Fruit fly (Drosophila melanogaster): Measurements from ENCODE around the gene ninaA.

The ninaA gene

DNA sequence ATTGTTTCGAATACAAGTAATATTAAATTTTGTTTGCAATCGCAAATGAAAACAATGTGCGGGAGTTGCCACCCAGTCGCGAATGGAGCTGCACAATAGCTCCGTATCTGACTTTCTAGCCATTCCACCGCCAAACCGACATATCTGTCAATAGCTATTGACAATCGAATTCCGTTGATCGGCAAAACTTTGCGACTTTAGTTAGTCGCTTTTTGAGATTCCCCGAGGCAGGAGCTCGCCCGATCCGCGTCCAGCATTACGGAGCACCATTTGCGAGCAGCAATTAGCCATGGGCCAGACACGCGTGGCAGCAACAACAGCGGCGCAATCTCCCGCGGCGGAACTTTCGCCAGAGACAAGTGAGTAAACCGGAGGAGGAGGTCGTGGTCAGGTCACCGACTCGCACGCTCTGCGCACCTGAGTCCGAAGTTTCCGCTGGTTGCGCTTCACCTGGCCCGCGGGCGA is 24.4 kb upstream of the ninaA start, which contains the start of the genes CG4291 and kraken (continued):
- no peak for TF ChIP-seq CG4820 (GFP tag; optimal IDR thresholded peaks at IDR 0.05)
- peak; percentile 12; the same call in 1 of the 2 replicates for TF ChIP-seq hbn (GFP tag; IDR thresholded peaks at IDR 0.05; ENCODE audit: partially characterized antibody)
- peak; percentile 64 for TF ChIP-seq trem (tag; optimal IDR thresholded peaks at IDR 0.05)
- TF ChIP-seq Dbx (GFP tag; IDR thresholded peaks at IDR 0.05) = peak; percentile 68; the same call in 2 of the 3 replicates
- TF ChIP-seq CG18476 (GFP tag; optimal IDR thresholded peaks at IDR 0.05) = no peak
- peak; percentile 37 for TF ChIP-seq CG3281 (GFP tag; optimal IDR thresholded peaks at IDR 0.05)
- TF ChIP-seq CG6689 (GFP tag; IDR thresholded peaks at IDR 0.05) = peak; percentile 22; the same call in 1 of the 2 replicates
- peak; percentile 67 for TF ChIP-seq zfh2 (GFP tag; optimal IDR thresholded peaks at IDR 0.05)
- peak; percentile 1 for TF ChIP-seq CG16863 (GFP tag; optimal IDR thresholded peaks at IDR 0.05)
- TF ChIP-seq CG5245 (GFP tag; optimal IDR thresholded peaks at IDR 0.05) = no peak
- peak; percentile 32 for TF ChIP-seq CG10147 (GFP tag; optimal IDR thresholded peaks at IDR 0.05)
- TF ChIP-seq stwl (tag; optimal IDR thresholded peaks at IDR 0.05) = peak; percentile 50
- TF ChIP-seq CG3407 (GFP tag; optimal IDR thresholded peaks at IDR 0.05) = no peak
- peak; percentile 72 for TF ChIP-seq Hmr (GFP tag; optimal IDR thresholded peaks at IDR 0.05)
- TF ChIP-seq Camta (GFP tag; optimal IDR thresholded peaks at IDR 0.05) = peak; percentile 6
- peak; percentile 69 for TF ChIP-seq sug (tag; optimal IDR thresholded peaks at IDR 0.05)
- peak; percentile 9 for TF ChIP-seq Atf3 (GFP tag; optimal IDR thresholded peaks at IDR 0.05)
- TF ChIP-seq Chrac-16 (GFP tag; optimal IDR thresholded peaks at IDR 0.05) = peak; percentile 31
- peak; percentile 61; the same call in 1 of the 2 replicates for TF ChIP-seq CG14014 (GFP tag; IDR thresholded peaks at IDR 0.05)
- TF ChIP-seq h (optimal IDR thresholded peaks at IDR 0.05) = no peak
- peak; percentile 64 for TF ChIP-seq CG13287 (GFP tag; IDR thresholded peaks at IDR 0.05; ENCODE audit: partially characterized antibody)
- peak; percentile 56 for TF ChIP-seq Aef1 (GFP tag; IDR thresholded peaks at IDR 0.05)
- peak; percentile 63; the same call in 1 of the 2 replicates for TF ChIP-seq ara (GFP tag; IDR thresholded peaks at IDR 0.05)
- peak; percentile 65 for TF ChIP-seq CG8924 (tag; optimal IDR thresholded peaks at IDR 0.05)
- TF ChIP-seq CG6854 (GFP tag; optimal IDR thresholded peaks at IDR 0.05) = no peak
- TF ChIP-seq sr (GFP tag; IDR thresholded peaks at IDR 0.05) = no peak
- TF ChIP-seq fd96Cb (tag; optimal IDR thresholded peaks at IDR 0.05) = no peak
- no peak for TF ChIP-seq hkb (optimal IDR thresholded peaks at IDR 0.05)
- no peak; the same call in 1 of the 2 replicates for TF ChIP-seq hkb (GFP tag; IDR thresholded peaks at IDR 0.05)
- TF ChIP-seq sima (GFP tag; optimal IDR thresholded peaks at IDR 0.05) = no peak
- no peak for TF ChIP-seq CG12299 (tag; optimal IDR thresholded peaks at IDR 0.05)
- peak; percentile 17 for TF ChIP-seq CG7786 (GFP tag; optimal IDR thresholded peaks at IDR 0.05)
- peak; percentile 49; the same call in 1 of the 2 replicates for TF ChIP-seq Atf6 (GFP tag; IDR thresholded peaks at IDR 0.05)
- peak in 1 of 2 experiments; percentile 41 for TF ChIP-seq bsh (GFP tag; optimal IDR thresholded peaks at IDR 0.05)
- peak; percentile 95 for TF ChIP-seq Med (GFP tag)
- peak; percentile 82 for TF ChIP-seq CrebB (tag; optimal IDR thresholded peaks at IDR 0.05)
- TF ChIP-seq mam (GFP tag; optimal IDR thresholded peaks at IDR 0.05) = peak; percentile 59
- peak; percentile 40 for TF ChIP-seq CG7839 (tag; optimal IDR thresholded peaks at IDR 0.05)
- peak; percentile 2 for TF ChIP-seq CG1233 (GFP tag; optimal IDR thresholded peaks at IDR 0.05)
- TF ChIP-seq CG9876 (GFP tag; optimal IDR thresholded peaks at IDR 0.05) = no peak
- peak; percentile 64 for TF ChIP-seq CG7987 (GFP tag; optimal IDR thresholded peaks at IDR 0.05)
- peak; percentile 57 for TF ChIP-seq abd-A (tag; optimal IDR thresholded peaks at IDR 0.05)
- TF ChIP-seq gfzf (GFP tag; optimal IDR thresholded peaks at IDR 0.05) = peak; percentile 30
- peak; percentile 94 for TF ChIP-seq CG4617 (GFP tag; optimal IDR thresholded peaks at IDR 0.05; ENCODE audit: borderline replicate concordance)
- peak; percentile 58 for TF ChIP-seq HLH54F (GFP tag; optimal IDR thresholded peaks at IDR 0.05)
- TF ChIP-seq CG4707 (GFP tag; optimal IDR thresholded peaks at IDR 0.05) = no peak
- peak; percentile 30 for TF ChIP-seq CG11723 (GFP tag; optimal IDR thresholded peaks at IDR 0.05)
- no peak for TF ChIP-seq tna (GFP tag; IDR thresholded peaks at IDR 0.05; ENCODE audit: partially characterized antibody)
- TF ChIP-seq CG11504 (tag; optimal IDR thresholded peaks at IDR 0.05) = peak; percentile 50
- peak; percentile 53 for TF ChIP-seq ERR (GFP tag; optimal IDR thresholded peaks at IDR 0.05)

Data from whole organism, embryonic.